Worm (Caenorhabditis elegans) whole organism, L1 larva: ENCODE results near the gene cyp-32B1.

Experiments
- C16A3.4 ChIP-seq: fragments of 150-350 bp; optimal IDR thresholded peaks from 2 replicates; lab custom pipeline; 2014; ENCODE audit warnings: missing biosample characterization, missing genetic modification characterization
- egl-27 ChIP-seq, 2 experiments: fragments of 150-350 bp in 1 of 2; sonication (generic microtip); optimal IDR thresholded peaks; 3 replicates each; lab custom pipeline; 2017 to 2018; ENCODE audit warnings: missing biosample characterization in 2 of 2, missing genetic modification characterization in 2 of 2, missing genetic modification reagents in 2 of 2
- elt-2 ChIP-seq: sonication (generic microtip); optimal IDR thresholded peaks from 2 replicates; lab custom pipeline; 2016; ENCODE audit warnings: missing genetic modification characterization, mild to moderate bottlenecking, inconsistent platforms, missing compliant biosample characterization, missing genetic modification reagents
- lin-13 ChIP-seq: fragments of 150-350 bp; optimal IDR thresholded peaks from 2 replicates; lab custom pipeline; 2014; ENCODE audit warnings: missing biosample characterization, missing genetic modification reagents, missing genetic modification characterization
- lsy-2 ChIP-seq, 2 experiments: fragments of 150-350 bp; optimal IDR thresholded peaks; 2 replicates each; lab custom pipeline; 2014; ENCODE audit warnings: missing biosample characterization in 2 of 2, missing genetic modification characterization in 2 of 2
- nhr-11 ChIP-seq: fragments of 150-350 bp; optimal IDR thresholded peaks from 2 replicates; lab custom pipeline; 2014; ENCODE audit warnings: missing biosample characterization, missing genetic modification characterization
- nhr-237 ChIP-seq: fragments of 150-350 bp; optimal IDR thresholded peaks from 2 replicates; lab custom pipeline; 2014; ENCODE audit warnings: missing biosample characterization, missing genetic modification characterization
- snpc-4 ChIP-seq: fragments of 150-350 bp; optimal IDR thresholded peaks from 2 replicates; lab custom pipeline; 2014; ENCODE audit warnings: missing biosample characterization, missing genetic modification characterization
- swsn-7 ChIP-seq: sonication (generic microtip); optimal IDR thresholded peaks from 2 replicates; lab custom pipeline; 2016; ENCODE audit warnings: missing genetic modification characterization, missing compliant biosample characterization
- xbp-1 ChIP-seq: sonication (generic microtip); optimal IDR thresholded peaks from 2 replicates; lab custom pipeline; 2016; ENCODE audit warnings: missing genetic modification characterization, missing compliant biosample characterization
- ztf-11 ChIP-seq, 2 experiments: sonication (generic microtip); optimal IDR thresholded peaks; 2 replicates each; lab custom pipeline; 2016 to 2017; ENCODE audit warnings: missing genetic modification characterization in 2 of 2, missing biosample characterization in 1 of 2, missing compliant biosample characterization in 1 of 2
- ztf-4 ChIP-seq: fragments of 150-350 bp; optimal IDR thresholded peaks from 2 replicates; lab custom pipeline; 2014; ENCODE audit warnings: missing biosample characterization, missing genetic modification characterization

- TF ChIP-seq lin-13 (GFP tag; lab: Kevin White, UChicago) (no peak), xbp-1 (tag; lab: Kevin White, UChicago) (no peak), snpc-4 (tag; lab: Kevin White, UChicago) (no peak), egl-27 (tag; optimal IDR thresholded peaks at IDR 0.05; lab: Kevin White, UChicago) (no peak), nhr-11 (no peak), elt-2 (tag; lab: Kevin White, UChicago) (no peak), ztf-11 (tag; optimal IDR thresholded peaks at IDR 0.05; lab: Kevin White, UChicago) (no peak), ztf-4 (no peak), C16A3.4 (tag; lab: Kevin White, UChicago) (no peak), swsn-7 (no peak), nhr-237 (tag; lab: Kevin White, UChicago) (no peak), lsy-2 (tag; optimal IDR thresholded peaks at IDR 0.05; lab: Kevin White, UChicago) (no peak)
These were observed 26.8 kb downstream of the cyp-32B1 start for ce11 chrV:2174465-2174864.
